Worm (Caenorhabditis elegans) whole organism, early embryonic: ENCODE results near the gene F44G3.7.

Source experiments
- B0310.2 ChIP-seq: sonication (generic microtip); optimal IDR thresholded peaks from 2 replicates; lab custom pipeline; 2016; ENCODE audit warnings: mild to moderate bottlenecking, missing genetic modification characterization, missing compliant biosample characterization
- F13C5.2 ChIP-seq: sonication (generic microtip); optimal IDR thresholded peaks from 2 replicates; lab custom pipeline; 2017; ENCODE audit warnings: mild to moderate bottlenecking, missing genetic modification characterization, inconsistent platforms, missing compliant biosample characterization
- aly-1 ChIP-seq: sonication (generic microtip); optimal IDR thresholded peaks from 2 replicates; lab custom pipeline; 2016; ENCODE audit warnings: missing genetic modification characterization, missing compliant biosample characterization
- ama-1 ChIP-seq: fragments of 150-350 bp; optimal IDR thresholded peaks from 2 replicates; lab custom pipeline; 2014
- ceh-36 ChIP-seq: sonication (generic microtip); optimal IDR thresholded peaks from 2 replicates; lab custom pipeline; 2016; ENCODE audit warnings: missing genetic modification characterization, inconsistent platforms, missing compliant biosample characterization
- flt-1 ChIP-seq: fragments of 200-800 bp; sonication (Bioruptor generic); IDR thresholded peaks from 2 replicates; pipeline ENCODE4 v1.3.6; 2022; ENCODE audit warnings: missing genetic modification characterization, missing compliant biosample characterization
- hmbx-1 ChIP-seq: sonication (generic microtip); optimal IDR thresholded peaks from 2 replicates; lab custom pipeline; 2016; ENCODE audit warnings: mild to moderate bottlenecking, missing genetic modification characterization, missing compliant biosample characterization
- hmg-4 ChIP-seq: fragments of 200-800 bp; sonication (Bioruptor generic); optimal IDR thresholded peaks from 2 replicates; lab custom pipeline; 2018; ENCODE audit warnings: mild to moderate bottlenecking, missing genetic modification characterization, missing compliant biosample characterization
- hnd-1 ChIP-seq: sonication (generic microtip); optimal IDR thresholded peaks from 2 replicates; lab custom pipeline; 2016; ENCODE audit warnings: missing genetic modification characterization, missing compliant biosample characterization
- scrt-1 ChIP-seq: fragments of 200-800 bp; sonication (Bioruptor generic); IDR thresholded peaks from 2 replicates; pipeline ENCODE4 v1.3.6; 2022; ENCODE audit warnings: missing genetic modification characterization, missing compliant biosample characterization
- sea-1 ChIP-seq: fragments of 200-800 bp; sonication (Bioruptor generic); conservative IDR thresholded peaks from 2 replicates; pipeline ENCODE4 v1.3.6; 2022; ENCODE audit warnings: missing genetic modification characterization, missing compliant biosample characterization
- tra-4 ChIP-seq: sonication (generic microtip); optimal IDR thresholded peaks from 2 replicates; lab custom pipeline; 2017; ENCODE audit warnings: missing genetic modification characterization, missing compliant biosample characterization

DNA sequence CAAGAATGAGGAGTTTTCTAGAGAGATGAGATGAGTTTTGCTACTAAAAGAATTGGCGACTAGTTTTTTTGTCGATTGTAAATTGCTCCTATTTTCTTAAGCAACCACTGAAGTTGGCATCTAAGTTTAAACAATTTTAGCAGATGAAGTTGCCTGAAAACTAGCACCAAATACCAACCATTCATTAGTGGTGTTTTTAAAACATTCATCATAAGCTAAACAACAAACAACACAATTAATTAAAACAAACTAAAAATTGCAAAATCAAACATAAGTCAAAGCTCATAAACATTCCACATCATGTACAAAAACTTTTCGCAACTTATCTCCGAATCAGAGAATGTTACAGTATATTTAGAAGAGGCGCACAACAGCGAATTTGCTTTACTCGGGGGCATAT, 45.2 kb upstream of the F44G3.7 start, which contains the start of gene srz-13:
- no peak for TF ChIP-seq F13C5.2 (tag; lab: Kevin White, UChicago)
- TF ChIP-seq ama-1 (lab: Kevin White, UChicago) = no peak
- no peak for TF ChIP-seq hmg-4 (GFP tag; lab: Kevin White, UChicago)
- no peak for TF ChIP-seq sea-1 (GFP tag; lab: Robert Waterston, UW)
- no peak for TF ChIP-seq scrt-1 (GFP tag; lab: Robert Waterston, UW)
- TF ChIP-seq B0310.2 (tag; lab: Kevin White, UChicago) = no peak
- no peak for TF ChIP-seq tra-4 (tag; lab: Kevin White, UChicago)
- TF ChIP-seq hmbx-1 (tag; lab: Kevin White, UChicago) = no peak
- no peak for TF ChIP-seq flt-1 (GFP tag; lab: Robert Waterston, UW)
- TF ChIP-seq hnd-1 (tag; lab: Kevin White, UChicago) = no peak
- no peak for TF ChIP-seq ceh-36 (tag; lab: Kevin White, UChicago)
- TF ChIP-seq aly-1 (tag; lab: Kevin White, UChicago) = no peak
